Worm (Caenorhabditis elegans) whole organism, dauer: ENCODE measurements around the gene F23F12.3.
"Not testable (repeated sequence)": the region's sequence is repeated elsewhere in the genome, so short reads cannot be mapped to it uniquely, and the experiment has no call there.

ENCODE experiments used
- unc-62 ChIP-seq: sonication (generic microtip); optimal IDR thresholded peaks from 2 replicates; lab custom pipeline; 2017; ENCODE audit warnings: missing biosample characterization, missing genetic modification reagents, missing genetic modification characterization

F23F12.3 gene

DNA sequence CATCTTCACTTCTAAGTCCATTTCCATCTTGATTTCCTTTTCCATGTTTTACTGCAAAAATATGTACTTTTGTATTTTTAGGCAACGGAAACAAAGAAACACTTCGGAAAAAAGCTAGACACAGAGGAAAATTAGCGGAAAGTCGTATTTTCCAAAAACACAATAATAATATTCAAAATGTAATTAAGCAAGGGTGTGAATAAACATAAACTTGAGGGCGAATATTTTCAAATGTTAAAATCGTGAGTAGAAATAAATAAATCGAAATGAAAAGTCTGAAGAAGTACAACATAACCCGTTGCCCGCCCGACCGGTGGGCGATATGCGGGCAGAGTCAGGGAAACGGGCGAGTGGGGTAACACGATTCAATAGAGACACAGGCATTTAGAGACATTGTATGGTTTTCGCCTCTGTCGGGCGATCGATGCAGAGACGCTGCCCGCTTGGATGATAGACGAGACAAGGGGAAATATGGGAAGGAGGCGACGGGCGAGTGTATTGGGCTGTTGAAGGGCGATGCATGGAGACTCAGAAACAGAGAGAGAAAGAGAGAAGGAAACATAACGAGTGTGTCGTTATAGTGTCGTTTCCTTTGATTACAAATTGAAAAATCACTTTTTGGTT lies 36.7 kb downstream of the F23F12.3 start, which contains the start of gene C09E7.4:
Gene C09E7.4 (minus strand): TSS at position 51 of the 624 bp plus-strand sequence.
- TF ChIP-seq unc-62, result no peak

ce11 chrIII:6551187-6552058 lies 51.1 kb downstream of the F23F12.3 start, which contains the start of gene C09E7.7:
Gene C09E7.7 (minus strand): TSS chrIII:6551243.
- TF ChIP-seq unc-62, result not testable (repeated sequence)
